Worm (Caenorhabditis elegans) whole organism, mixed stage, embryonic: ENCODE results near the gene B0454.6.

Source experiments
- M03D4.4 ChIP-seq: sonication (generic microtip); optimal IDR thresholded peaks from 2 replicates; lab custom pipeline; 2017; ENCODE audit warnings: mild to moderate bottlenecking, missing genetic modification characterization, missing compliant biosample characterization
- bed-3 ChIP-seq: fragments of 200-800 bp; sonication (Bioruptor generic); optimal IDR thresholded peaks from 3 replicates; lab custom pipeline; 2018; ENCODE audit warnings: mild to moderate bottlenecking, missing genetic modification characterization, moderate library complexity, missing compliant biosample characterization
- blmp-1 ChIP-seq: fragments of 150-350 bp; optimal IDR thresholded peaks from 2 replicates; lab custom pipeline; 2014; ENCODE audit warnings: missing biosample characterization, missing genetic modification characterization
- ceh-39 ChIP-seq: fragments of 150-350 bp; optimal IDR thresholded peaks from 2 replicates; lab custom pipeline; 2014; ENCODE audit warnings: missing biosample characterization, missing genetic modification characterization
- ceh-43 ChIP-seq: fragments of 200-800 bp; sonication (Bioruptor generic); optimal IDR thresholded peaks from 2 replicates; lab custom pipeline; 2018; ENCODE audit warnings: mild to moderate bottlenecking, missing genetic modification characterization, moderate library complexity, missing compliant biosample characterization
- ceh-83 ChIP-seq: fragments of 200-800 bp; sonication (Bioruptor generic); optimal IDR thresholded peaks from 2 replicates; lab custom pipeline; 2018; ENCODE audit warnings: mild to moderate bottlenecking, missing genetic modification characterization, missing compliant biosample characterization
- ces-1 ChIP-seq: fragments of 150-350 bp; optimal IDR thresholded peaks from 2 replicates; lab custom pipeline; 2014; ENCODE audit warnings: missing biosample characterization, missing genetic modification reagents, missing genetic modification characterization
- cnd-1 ChIP-seq: fragments of 200-800 bp; sonication (Bioruptor generic); optimal IDR thresholded peaks from 2 replicates; lab custom pipeline; 2018; ENCODE audit warnings: mild to moderate bottlenecking, missing genetic modification characterization, missing compliant biosample characterization
- drap-1 ChIP-seq: fragments of 200-800 bp; sonication (Bioruptor generic); optimal IDR thresholded peaks from 3 replicates; lab custom pipeline; 2018; ENCODE audit warnings: mild to moderate bottlenecking, missing genetic modification characterization, missing compliant biosample characterization
- elt-3 ChIP-seq: fragments of 150-350 bp; optimal IDR thresholded peaks from 2 replicates; lab custom pipeline; 2014; ENCODE audit warnings: missing biosample characterization, missing genetic modification characterization
- flh-1 ChIP-seq: fragments of 200-800 bp; sonication (Bioruptor generic); optimal IDR thresholded peaks from 2 replicates; lab custom pipeline; 2018; ENCODE audit warnings: mild to moderate bottlenecking, missing genetic modification characterization, moderate library complexity, missing compliant biosample characterization
- ham-2 ChIP-seq: fragments of 200-800 bp; sonication (Bioruptor generic); optimal IDR thresholded peaks from 2 replicates; lab custom pipeline; 2018; ENCODE audit warnings: mild to moderate bottlenecking, missing genetic modification characterization, missing compliant biosample characterization
- hlh-1 ChIP-seq: fragments of 150-350 bp; optimal IDR thresholded peaks from 2 replicates; lab custom pipeline; 2014; ENCODE audit warnings: missing biosample characterization, missing genetic modification reagents, missing genetic modification characterization
- lin-13 ChIP-seq: fragments of 150-350 bp; optimal IDR thresholded peaks from 2 replicates; lab custom pipeline; 2014; ENCODE audit warnings: missing biosample characterization, missing genetic modification characterization
- lin-32 ChIP-seq: fragments of 200-800 bp; sonication (Bioruptor generic); optimal IDR thresholded peaks from 2 replicates; lab custom pipeline; 2018; ENCODE audit warnings: mild to moderate bottlenecking, missing genetic modification characterization, missing compliant biosample characterization
- mab-5 ChIP-seq: fragments of 150-350 bp; optimal IDR thresholded peaks from 2 replicates; lab custom pipeline; 2014; ENCODE audit warnings: missing biosample characterization, missing genetic modification characterization
- mep-1 ChIP-seq: fragments of 150-350 bp; optimal IDR thresholded peaks from 2 replicates; lab custom pipeline; 2017; ENCODE audit warnings: missing biosample characterization, missing genetic modification reagents, missing genetic modification characterization, inconsistent platforms
- nhr-12 ChIP-seq: fragments of 150-350 bp; optimal IDR thresholded peaks from 2 replicates; lab custom pipeline; 2014; ENCODE audit warnings: missing biosample characterization, missing genetic modification characterization
- nhr-2 ChIP-seq: fragments of 150-350 bp; optimal IDR thresholded peaks from 2 replicates; lab custom pipeline; 2014; ENCODE audit warnings: missing biosample characterization, missing genetic modification characterization
- nhr-237 ChIP-seq: fragments of 150-350 bp; optimal IDR thresholded peaks from 2 replicates; lab custom pipeline; 2014; ENCODE audit warnings: missing biosample characterization, missing genetic modification characterization
- nhr-28 ChIP-seq: fragments of 150-350 bp; optimal IDR thresholded peaks from 2 replicates; lab custom pipeline; 2014; ENCODE audit warnings: missing biosample characterization, missing genetic modification characterization
- nhr-76 ChIP-seq: sonication (generic microtip); optimal IDR thresholded peaks from 2 replicates; lab custom pipeline; 2017; ENCODE audit warnings: missing biosample characterization, missing genetic modification characterization
- pha-4 ChIP-seq: fragments of 150-350 bp; optimal IDR thresholded peaks from 2 replicates; lab custom pipeline; 2018; ENCODE audit warnings: missing biosample characterization, missing genetic modification reagents, missing genetic modification characterization
- sem-2 ChIP-seq: fragments of 200-800 bp; sonication (Bioruptor generic); optimal IDR thresholded peaks from 2 replicates; lab custom pipeline; 2018; ENCODE audit warnings: mild to moderate bottlenecking, missing genetic modification characterization, missing compliant biosample characterization
- sptf-1 ChIP-seq: sonication (generic microtip); optimal IDR thresholded peaks from 2 replicates; lab custom pipeline; 2017; ENCODE audit warnings: mild to moderate bottlenecking, missing genetic modification characterization, moderate library complexity, missing compliant biosample characterization
- tbx-8 ChIP-seq: fragments of 200-800 bp; sonication (Bioruptor generic); optimal IDR thresholded peaks from 2 replicates; lab custom pipeline; 2018; ENCODE audit warnings: mild to moderate bottlenecking, missing genetic modification characterization, moderate library complexity, missing compliant biosample characterization
- unc-120 ChIP-seq: sonication (generic microtip); optimal IDR thresholded peaks from 2 replicates; lab custom pipeline; 2017; ENCODE audit warnings: missing genetic modification characterization, missing compliant biosample characterization; ENCODE audit not compliant: poor library complexity, severe bottlenecking
- unc-62 ChIP-seq: fragments of 150-350 bp; optimal IDR thresholded peaks from 2 replicates; lab custom pipeline; 2014; ENCODE audit warnings: missing biosample characterization, missing genetic modification reagents, missing genetic modification characterization
- zip-8 ChIP-seq: fragments of 150-350 bp; optimal IDR thresholded peaks from 2 replicates; lab custom pipeline; 2014; ENCODE audit warnings: missing biosample characterization, missing genetic modification characterization

B0454.6 gene

DNA sequence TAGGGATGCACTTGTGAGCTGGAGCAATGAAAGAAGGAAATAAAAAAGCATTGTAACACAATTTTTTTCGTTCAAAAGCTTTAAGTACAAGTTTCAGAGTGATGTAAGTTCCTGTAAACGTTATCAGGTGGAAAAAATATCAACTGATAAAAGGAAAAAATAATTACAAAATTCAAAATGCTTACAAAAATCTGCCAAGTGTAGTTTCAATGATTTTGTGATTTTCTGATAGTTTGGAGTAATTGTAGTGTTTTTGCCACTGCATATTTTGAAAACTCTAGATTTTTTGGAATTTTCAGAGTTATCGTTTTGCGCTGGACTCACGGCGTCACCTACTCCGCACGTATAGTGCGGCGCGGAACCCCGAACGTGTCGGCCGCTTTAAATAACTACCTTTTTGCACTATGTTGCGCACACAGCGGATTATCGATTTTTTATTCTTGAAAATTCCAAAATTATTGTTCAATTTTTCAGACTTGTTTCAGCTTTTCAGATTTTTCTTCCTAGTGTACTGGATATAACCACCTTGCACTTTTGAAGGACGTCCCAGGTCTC, 9.1 kb upstream of the B0454.6 start, which contains the start of gene clec-2:
TSS of gene clec-2 (minus strand) at position 51 of the 555 bp plus-strand sequence.
- TF ChIP-seq nhr-76 (tag; lab: Kevin White, UChicago) = no peak
- TF ChIP-seq ceh-39 (tag; lab: Kevin White, UChicago) = no peak
- no peak for TF ChIP-seq unc-62 (GFP tag; lab: Kevin White, UChicago)
- TF ChIP-seq drap-1 (GFP tag; lab: Kevin White, UChicago) = no peak
- TF ChIP-seq nhr-28 = no peak
- TF ChIP-seq mep-1 (tag; lab: Kevin White, UChicago) = no peak
- no peak for TF ChIP-seq nhr-12 (tag; lab: Kevin White, UChicago)
- no peak for TF ChIP-seq lin-13 (tag; lab: Kevin White, UChicago)
- no peak for TF ChIP-seq hlh-1 (tag; lab: Kevin White, UChicago)
- no peak for TF ChIP-seq nhr-2 (tag; lab: Kevin White, UChicago)
- TF ChIP-seq nhr-237 (tag; lab: Kevin White, UChicago) = no peak
- TF ChIP-seq lin-32 (GFP tag; lab: Kevin White, UChicago) = no peak
- no peak for TF ChIP-seq mab-5 (tag; lab: Kevin White, UChicago)

DNA sequence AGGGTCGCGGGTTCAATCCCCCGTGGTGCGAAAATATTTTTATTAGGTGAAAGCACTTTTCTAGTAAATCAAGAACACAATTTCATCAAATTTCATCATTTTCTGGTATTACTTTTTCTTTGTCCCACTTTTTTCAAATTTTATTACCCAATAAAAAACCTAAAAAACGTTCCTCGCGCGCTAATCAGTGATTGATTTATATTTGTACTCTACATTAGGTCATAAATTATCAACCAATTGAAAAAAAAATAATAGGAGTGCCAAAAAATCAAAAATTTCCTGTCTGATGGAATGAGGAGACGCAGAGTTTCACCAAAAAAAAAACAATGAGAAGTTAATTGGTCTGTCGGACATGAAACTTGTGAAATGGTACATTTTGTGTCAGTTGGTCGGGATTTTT, 7.9 kb upstream of the B0454.6 start:
- TF ChIP-seq mep-1 (tag; lab: Kevin White, UChicago) = no peak
- no peak for TF ChIP-seq nhr-237 (tag; lab: Kevin White, UChicago)
- no peak for TF ChIP-seq sptf-1 (tag; lab: Kevin White, UChicago)
- no peak for TF ChIP-seq unc-120
- TF ChIP-seq elt-3 (tag; lab: Kevin White, UChicago) = no peak
- no peak for TF ChIP-seq ceh-83 (GFP tag; lab: Kevin White, UChicago)
- no peak for TF ChIP-seq ceh-39 (tag; lab: Kevin White, UChicago)
- no peak for TF ChIP-seq zip-8 (tag; lab: Kevin White, UChicago)
- TF ChIP-seq nhr-76 (tag; lab: Kevin White, UChicago) = no peak
- TF ChIP-seq mab-5 (tag; lab: Kevin White, UChicago) = no peak
- TF ChIP-seq lin-13 (tag; lab: Kevin White, UChicago) = no peak
- TF ChIP-seq pha-4 (tag; lab: Kevin White, UChicago) = no peak

DNA sequence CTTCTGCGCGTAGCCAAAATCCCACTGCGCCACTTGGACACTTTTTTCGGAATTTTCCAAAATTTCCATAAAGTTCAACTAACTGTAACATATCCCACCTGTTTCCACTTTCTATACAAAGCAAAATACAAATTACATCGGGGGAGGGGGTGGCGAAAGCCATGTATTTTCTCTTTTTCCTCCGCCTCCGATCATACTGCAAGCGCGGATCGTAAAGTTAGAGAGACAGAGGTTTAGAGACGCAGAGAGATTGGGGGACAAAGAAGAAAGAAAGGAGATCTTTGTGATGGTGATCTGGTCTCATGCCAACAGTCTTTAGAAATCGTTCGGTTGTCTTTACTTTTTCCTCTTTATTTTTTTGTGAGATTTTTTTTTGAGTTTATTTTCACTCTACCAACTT, 4.3 kb upstream of the B0454.6 start:
- TF ChIP-seq blmp-1 = peak; percentile 23
- TF ChIP-seq M03D4.4 (tag; lab: Kevin White, UChicago) = no peak
- peak; percentile 43 for TF ChIP-seq ham-2 (GFP tag; lab: Kevin White, UChicago)

DNA sequence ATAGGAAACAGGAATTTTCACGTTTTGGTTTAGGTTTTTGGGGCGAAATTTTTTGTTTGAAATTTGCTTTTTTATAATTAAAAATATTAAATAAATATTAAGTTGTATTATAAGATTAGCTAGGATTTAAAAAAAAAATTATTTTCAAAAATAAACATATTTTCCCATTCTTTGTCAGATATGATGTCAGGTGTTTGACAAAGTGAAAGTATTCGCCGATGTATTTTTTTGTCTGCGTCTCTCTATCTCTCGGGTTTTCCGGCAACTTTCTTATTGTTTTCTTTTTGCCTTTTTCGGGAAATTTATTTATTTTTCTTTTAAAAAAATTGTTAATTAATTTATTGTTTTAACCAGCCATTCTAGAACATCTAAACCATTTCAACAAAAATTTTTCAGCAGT, 2.2 kb upstream of the B0454.6 start:
- TF ChIP-seq pha-4 (tag; lab: Kevin White, UChicago) = no peak
- TF ChIP-seq blmp-1 = peak; percentile 31

DNA sequence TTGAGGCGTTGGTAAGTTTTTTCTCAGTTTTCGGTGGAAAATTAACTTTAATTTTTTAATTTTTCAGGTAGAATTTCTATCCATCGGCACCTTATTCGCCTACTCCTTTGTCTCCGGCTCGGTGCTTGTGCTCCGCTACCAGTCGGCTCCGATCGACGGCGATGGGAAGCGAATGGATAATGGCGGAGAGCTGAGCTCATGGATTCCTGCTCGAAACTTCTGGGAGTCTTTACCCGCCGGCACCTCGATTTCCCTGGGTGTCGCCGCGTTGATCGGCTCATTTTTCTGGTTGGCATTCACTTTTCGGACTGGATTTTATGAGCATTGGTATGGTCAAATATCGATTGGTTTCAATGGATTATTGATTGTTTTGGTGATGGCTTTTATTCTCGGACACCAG, 2.3 kb downstream of the B0454.6 start:
- TF ChIP-seq bed-3 (GFP tag; lab: Kevin White, UChicago) (no peak), ham-2 (GFP tag; lab: Kevin White, UChicago) (no peak), unc-62 (GFP tag; lab: Kevin White, UChicago) (no peak), ceh-43 (no peak)

DNA sequence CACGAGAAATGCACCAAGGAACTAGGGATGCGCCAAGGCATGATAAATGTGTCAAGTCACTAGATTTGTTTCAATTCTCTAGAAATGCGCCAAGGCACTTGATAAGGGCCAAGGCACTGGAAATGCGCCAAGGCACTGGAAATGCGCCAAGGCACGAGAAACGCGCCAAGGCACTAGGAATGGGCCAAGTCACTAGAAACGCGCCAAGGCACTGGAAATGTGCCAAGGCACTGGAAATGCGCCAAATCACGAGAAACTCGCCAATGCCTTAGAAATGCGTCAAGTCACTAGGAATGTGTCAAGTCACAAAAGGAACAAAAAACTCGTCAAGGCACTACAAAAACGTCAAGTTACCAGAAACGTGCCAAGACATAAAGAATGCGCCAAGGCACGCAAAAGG, 3.8 kb downstream of the B0454.6 start:
- no peak for TF ChIP-seq ham-2 (GFP tag; lab: Kevin White, UChicago)
- no peak for TF ChIP-seq nhr-237 (tag; lab: Kevin White, UChicago)

DNA sequence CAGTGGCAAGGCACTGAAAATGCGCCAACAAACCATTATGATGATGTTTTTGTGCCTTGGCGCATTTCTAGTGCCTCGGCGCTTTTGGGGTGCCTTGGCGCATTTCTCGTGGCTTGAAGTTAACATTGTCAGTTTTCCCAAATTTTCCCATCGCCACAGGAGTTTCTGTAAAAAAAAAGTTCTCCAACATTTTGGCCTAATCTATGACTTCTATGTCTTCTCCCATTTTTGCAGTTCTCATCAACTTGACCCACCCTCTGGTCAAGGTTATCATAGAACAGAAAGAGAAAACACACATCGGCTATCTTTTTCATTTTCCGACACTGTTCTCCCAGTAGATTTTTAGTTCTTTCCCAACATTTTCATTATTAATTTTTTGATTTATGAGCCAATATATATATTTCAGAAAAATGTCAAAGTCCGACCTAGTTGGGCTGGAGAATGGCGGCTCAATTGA, 5.9 kb downstream of the B0454.6 start, which contains the start of the genes B0454.26 and B0454.5:
TSS of gene B0454.26 (minus strand) at position 101 of the 457 bp plus-strand sequence.
TSS of gene B0454.5 (plus strand) at position 407 of the 457 bp plus-strand sequence.
- TF ChIP-seq sptf-1 (tag; lab: Kevin White, UChicago) (no peak), ces-1 (GFP tag; lab: Kevin White, UChicago) (no peak), ceh-43 (no peak), flh-1 (GFP tag; lab: Kevin White, UChicago) (no peak), bed-3 (GFP tag; lab: Kevin White, UChicago) (no peak), pha-4 (tag; lab: Kevin White, UChicago) (no peak), cnd-1 (tag; lab: Kevin White, UChicago) (no peak), lin-13 (tag; lab: Kevin White, UChicago) (no peak), tbx-8 (GFP tag; lab: Kevin White, UChicago) (no peak), ceh-39 (tag; lab: Kevin White, UChicago) (no peak), mab-5 (tag; lab: Kevin White, UChicago) (no peak), sem-2 (GFP tag; lab: Kevin White, UChicago) (no peak)
